Worm (Caenorhabditis elegans): ENCODE measurements around the gene aat-6.

DNA sequence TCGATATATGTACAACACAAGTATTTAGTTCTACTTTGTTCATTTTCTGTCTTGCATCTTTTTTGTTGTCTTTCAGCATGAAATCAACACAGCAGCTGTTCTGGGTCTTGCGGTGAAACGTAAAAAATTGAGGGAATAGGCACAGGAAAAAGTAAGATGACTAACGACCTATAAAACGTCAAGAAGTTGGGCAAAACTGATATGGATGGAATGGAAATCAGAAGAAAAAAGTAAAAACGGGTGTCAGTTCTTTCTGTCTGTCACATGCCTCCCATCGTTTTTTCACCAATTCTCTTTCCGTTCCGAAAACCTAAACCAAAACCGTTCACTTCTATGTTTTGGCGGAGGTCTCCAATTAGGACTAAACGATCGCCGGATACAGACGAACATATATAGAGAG lies 30.5 kb upstream of the aat-6 start:
- no peak for TF ChIP-seq K11D2.4 (GFP tag; IDR thresholded peaks at IDR 0.05)
- TF ChIP-seq snpc-1.3 (tag; optimal IDR thresholded peaks at IDR 0.05; ENCODE audit: insufficient read depth) = no peak
- no peak for TF ChIP-seq tlf-1 (GFP tag; optimal IDR thresholded peaks at IDR 0.05)
- no peak for TF ChIP-seq bed-2 (GFP tag; IDR thresholded peaks at IDR 0.05)
- TF ChIP-seq aptf-2 (GFP tag; conservative IDR thresholded peaks at IDR 0.05) = no peak

All from whole organism, young adult.